Worm (Caenorhabditis elegans): ENCODE measurements around the gene C46F11.4.

ce11 chrIII:3619621-3620261, 44.4 kb downstream of the C46F11.4 start:
- no peak for TF ChIP-seq ces-1 (GFP tag; optimal IDR thresholded peaks at IDR 0.05)
- no peak for TF ChIP-seq unc-39 (tag; optimal IDR thresholded peaks at IDR 0.05)
- TF ChIP-seq drap-1 (GFP tag; optimal IDR thresholded peaks at IDR 0.05): no peak
- TF ChIP-seq nhr-237 (tag; optimal IDR thresholded peaks at IDR 0.05): no peak
- TF ChIP-seq ceh-39 (tag; optimal IDR thresholded peaks at IDR 0.05): no peak
- TF ChIP-seq mab-5 (tag; optimal IDR thresholded peaks at IDR 0.05): no peak
- no peak for TF ChIP-seq ceh-83 (GFP tag; optimal IDR thresholded peaks at IDR 0.05)
- TF ChIP-seq blmp-1 (tag; optimal IDR thresholded peaks at IDR 0.05): no peak
- no peak for TF ChIP-seq snpc-4 (tag; optimal IDR thresholded peaks at IDR 0.05)
- no peak for TF ChIP-seq ztf-11 (tag; optimal IDR thresholded peaks at IDR 0.05)
- TF ChIP-seq nhr-2 (tag; optimal IDR thresholded peaks at IDR 0.05): no peak
- TF ChIP-seq lin-13 (tag; optimal IDR thresholded peaks at IDR 0.05): no peak
- TF ChIP-seq nhr-28 (tag; optimal IDR thresholded peaks at IDR 0.05): no peak

Data from whole organism, mixed stage, embryonic.